Fruit fly (Drosophila melanogaster): ENCODE results near the gene for.

Gene for

dm6 chr2L:3703260-3703659 is 46.5 kb upstream of the for start, which contains the start of gene CG2816 (continued):
- TF ChIP-seq CG7786 (GFP tag; optimal IDR thresholded peaks at IDR 0.05) (peak; percentile 89), Myb (GFP tag; optimal IDR thresholded peaks at IDR 0.05) (peak; percentile 72), NC2β (GFP tag; optimal IDR thresholded peaks at IDR 0.05) (no peak), stwl (tag; optimal IDR thresholded peaks at IDR 0.05) (no peak), cas (GFP tag; IDR thresholded peaks at IDR 0.05) (peak; percentile 75; the same call in 1 of the 2 replicates), danr (GFP tag; IDR thresholded peaks at IDR 0.05) (no peak), CG31224 (GFP tag; IDR thresholded peaks at IDR 0.05) (no peak), bcd (GFP tag; optimal IDR thresholded peaks at IDR 0.05) (peak; percentile 38), tup (GFP tag; optimal IDR thresholded peaks at IDR 0.05) (no peak), Dip3 (GFP tag; optimal IDR thresholded peaks at IDR 0.05) (peak; percentile 83), p53 (GFP tag; optimal IDR thresholded peaks at IDR 0.05) (no peak), rib (GFP tag; IDR thresholded peaks at IDR 0.05) (peak; percentile 94), wdn (GFP tag; IDR thresholded peaks at IDR 0.05) (peak; percentile 81; the same call in 1 of the 2 replicates), MTF-1 (GFP tag; optimal IDR thresholded peaks at IDR 0.05; ENCODE audit: borderline replicate concordance) (no peak), CG4617 (GFP tag; optimal IDR thresholded peaks at IDR 0.05; ENCODE audit: borderline replicate concordance) (peak; percentile 18), CG13775 (GFP tag; optimal IDR thresholded peaks at IDR 0.05) (peak; percentile 26), Atf-2 (GFP tag; optimal IDR thresholded peaks at IDR 0.05) (peak; percentile 63), CG10462 (GFP tag; optimal IDR thresholded peaks at IDR 0.05) (no peak), CG8359 (GFP tag; optimal IDR thresholded peaks at IDR 0.05; ENCODE audit: borderline replicate concordance) (no peak), slp2 (GFP tag; optimal IDR thresholded peaks at IDR 0.05) (peak; percentile 63), CG18764 (GFP tag; optimal IDR thresholded peaks at IDR 0.05) (no peak), dm (GFP tag; optimal IDR thresholded peaks at IDR 0.05) (no peak), dmrt99B (tag; optimal IDR thresholded peaks at IDR 0.05) (peak; percentile 48), Asciz (GFP tag; optimal IDR thresholded peaks at IDR 0.05) (no peak), gcm (GFP tag; optimal IDR thresholded peaks at IDR 0.05) (no peak), CG9817 (tag; optimal IDR thresholded peaks at IDR 0.05) (peak; percentile 91), kay (GFP tag; optimal IDR thresholded peaks at IDR 0.05) (peak; percentile 53), Hr51 (GFP tag; optimal IDR thresholded peaks at IDR 0.05) (peak; percentile 60 to 68), CG6254 (GFP tag; optimal IDR thresholded peaks at IDR 0.05) (no peak), Chrac-16 (GFP tag; optimal IDR thresholded peaks at IDR 0.05) (peak; percentile 60), bbx (GFP tag; IDR thresholded peaks at IDR 0.05; ENCODE audit: partially characterized antibody) (no peak), Rfx (GFP tag; IDR thresholded peaks at IDR 0.05) (peak; percentile 98), CG43689 (GFP tag; IDR thresholded peaks at IDR 0.05) (peak; percentile 60), fru (optimal IDR thresholded peaks at IDR 0.05) (no peak), CG1602 (GFP tag; optimal IDR thresholded peaks at IDR 0.05) (no peak), Hand (GFP tag; optimal IDR thresholded peaks at IDR 0.05) (no peak), jumu (GFP tag; optimal IDR thresholded peaks at IDR 0.05) (peak; percentile 54), HLH3B (GFP tag; IDR thresholded peaks at IDR 0.05) (peak; percentile 57), sens (GFP tag) (peak; percentile 78), ap (GFP tag; IDR thresholded peaks at IDR 0.05) (peak; percentile 69), klu (GFP tag; IDR thresholded peaks at IDR 0.05) (peak; percentile 83), H15 (GFP tag; IDR thresholded peaks at IDR 0.05) (no peak), CG42726 (GFP tag; IDR thresholded peaks at IDR 0.05; ENCODE audit: partially characterized antibody) (no peak), CG12659 (GFP tag; optimal IDR thresholded peaks at IDR 0.05) (peak; percentile 66), CG10267 (tag; optimal IDR thresholded peaks at IDR 0.05) (peak; percentile 19), CG11560 (tag; IDR thresholded peaks at IDR 0.05) (peak; percentile 75), zen2 (GFP tag; IDR thresholded peaks at IDR 0.05; ENCODE audit: partially characterized antibody) (no peak), abd-A (tag; optimal IDR thresholded peaks at IDR 0.05) (no peak), lbe (GFP tag; optimal IDR thresholded peaks at IDR 0.05) (peak; percentile 86)
